Worm (Caenorhabditis elegans) whole organism, early embryonic: ENCODE data around the gene tag-294.

Source experiments
- B0310.2 ChIP-seq: sonication (generic microtip); optimal IDR thresholded peaks from 2 replicates; lab custom pipeline; 2016; ENCODE audit warnings: mild to moderate bottlenecking, missing genetic modification characterization, missing compliant biosample characterization
- F13C5.2 ChIP-seq: sonication (generic microtip); optimal IDR thresholded peaks from 2 replicates; lab custom pipeline; 2017; ENCODE audit warnings: mild to moderate bottlenecking, missing genetic modification characterization, inconsistent platforms, missing compliant biosample characterization
- aly-1 ChIP-seq: sonication (generic microtip); optimal IDR thresholded peaks from 2 replicates; lab custom pipeline; 2016; ENCODE audit warnings: missing genetic modification characterization, missing compliant biosample characterization
- ama-1 ChIP-seq: fragments of 150-350 bp; optimal IDR thresholded peaks from 2 replicates; lab custom pipeline; 2014
- ceh-13 ChIP-seq: fragments of 200-800 bp; sonication (Bioruptor generic); optimal IDR thresholded peaks from 2 replicates; lab custom pipeline; 2018; ENCODE audit warnings: mild to moderate bottlenecking, missing genetic modification characterization, missing compliant biosample characterization
- ceh-36 ChIP-seq: sonication (generic microtip); optimal IDR thresholded peaks from 2 replicates; lab custom pipeline; 2016; ENCODE audit warnings: missing genetic modification characterization, inconsistent platforms, missing compliant biosample characterization
- ets-7 ChIP-seq: sonication (generic microtip); optimal IDR thresholded peaks from 2 replicates; lab custom pipeline; 2016; ENCODE audit warnings: missing genotype, missing genetic modification characterization, missing compliant biosample characterization
- flt-1 ChIP-seq: fragments of 200-800 bp; sonication (Bioruptor generic); IDR thresholded peaks from 2 replicates; pipeline ENCODE4 v1.3.6; 2022; ENCODE audit warnings: missing genetic modification characterization, missing compliant biosample characterization
- hmbx-1 ChIP-seq: sonication (generic microtip); optimal IDR thresholded peaks from 2 replicates; lab custom pipeline; 2016; ENCODE audit warnings: mild to moderate bottlenecking, missing genetic modification characterization, missing compliant biosample characterization
- hmg-4 ChIP-seq: fragments of 200-800 bp; sonication (Bioruptor generic); optimal IDR thresholded peaks from 2 replicates; lab custom pipeline; 2018; ENCODE audit warnings: mild to moderate bottlenecking, missing genetic modification characterization, missing compliant biosample characterization
- hnd-1 ChIP-seq: sonication (generic microtip); optimal IDR thresholded peaks from 2 replicates; lab custom pipeline; 2016; ENCODE audit warnings: missing genetic modification characterization, missing compliant biosample characterization
- pes-1 ChIP-seq: fragments of 200-800 bp; sonication (Bioruptor generic); IDR thresholded peaks from 2 replicates; pipeline ENCODE4 v1.3.6; 2022; ENCODE audit warnings: missing genetic modification reagents, missing genetic modification characterization, missing compliant biosample characterization
- scrt-1 ChIP-seq: fragments of 200-800 bp; sonication (Bioruptor generic); IDR thresholded peaks from 2 replicates; pipeline ENCODE4 v1.3.6; 2022; ENCODE audit warnings: missing genetic modification characterization, missing compliant biosample characterization
- sea-1 ChIP-seq: fragments of 200-800 bp; sonication (Bioruptor generic); conservative IDR thresholded peaks from 2 replicates; pipeline ENCODE4 v1.3.6; 2022; ENCODE audit warnings: missing genetic modification characterization, missing compliant biosample characterization
- tbx-11 ChIP-seq: fragments of 200-800 bp; sonication (Bioruptor generic); IDR thresholded peaks from 2 replicates; pipeline ENCODE4 v1.3.6; 2022; ENCODE audit warnings: missing genetic modification characterization, missing compliant biosample characterization
- tbx-37 ChIP-seq: fragments of 200-800 bp; sonication (Bioruptor generic); conservative IDR thresholded peaks from 2 replicates; pipeline ENCODE4 v1.3.6; 2022; ENCODE audit warnings: missing genetic modification reagents, missing genetic modification characterization, missing compliant biosample characterization
- tra-4 ChIP-seq: sonication (generic microtip); optimal IDR thresholded peaks from 2 replicates; lab custom pipeline; 2017; ENCODE audit warnings: missing genetic modification characterization, missing compliant biosample characterization

Gene tag-294

DNA sequence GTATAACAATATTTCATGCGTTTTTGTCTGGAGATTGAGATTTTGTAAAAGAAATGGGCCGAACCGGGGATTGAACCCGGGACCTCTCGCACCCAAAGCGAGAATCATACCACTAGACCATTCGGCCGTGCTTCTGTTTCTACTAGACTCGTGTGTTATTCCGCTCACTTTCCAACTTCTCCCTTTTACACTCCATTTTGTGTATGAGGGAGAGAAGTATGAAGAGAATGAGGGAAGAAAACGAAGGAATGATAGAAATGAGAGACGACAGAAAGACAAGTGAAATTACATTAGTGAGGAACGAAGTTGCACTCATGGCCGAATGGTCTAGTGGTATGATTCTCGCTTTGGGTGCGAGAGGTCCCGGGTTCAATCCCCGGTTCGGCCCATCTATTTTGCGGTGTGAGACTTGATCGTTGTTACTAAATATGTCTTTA, 38.0 kb upstream of the tag-294 start:
- peak; percentile 88 for TF ChIP-seq hmg-4 (GFP tag; lab: Kevin White, UChicago)
- peak; percentile 21 for TF ChIP-seq hmbx-1 (tag; lab: Kevin White, UChicago)
- no peak for TF ChIP-seq ama-1 (lab: Kevin White, UChicago)
- peak; percentile 96 for TF ChIP-seq F13C5.2 (tag; lab: Kevin White, UChicago)
- TF ChIP-seq ceh-13 = peak; percentile 46
- TF ChIP-seq sea-1 (GFP tag; lab: Robert Waterston, UW) = peak; percentile 88
- peak; percentile 54 for TF ChIP-seq flt-1 (GFP tag; lab: Robert Waterston, UW)
- TF ChIP-seq scrt-1 (GFP tag; lab: Robert Waterston, UW) = peak; percentile 88
- peak; percentile 68 for TF ChIP-seq ceh-36 (tag; lab: Kevin White, UChicago)
- peak; percentile 39 for TF ChIP-seq aly-1 (tag; lab: Kevin White, UChicago)
- peak; percentile 66 for TF ChIP-seq B0310.2 (tag; lab: Kevin White, UChicago)
- TF ChIP-seq tra-4 (tag; lab: Kevin White, UChicago) = peak; percentile 24
- peak; percentile 60 for TF ChIP-seq ets-7 (tag; lab: Kevin White, UChicago)
- TF ChIP-seq tbx-11 = peak; percentile 89
- peak; percentile 84 for TF ChIP-seq hnd-1
- TF ChIP-seq tbx-37 = peak; percentile 76
- peak; percentile 85 for TF ChIP-seq pes-1 (GFP tag; lab: Robert Waterston, UW)

DNA sequence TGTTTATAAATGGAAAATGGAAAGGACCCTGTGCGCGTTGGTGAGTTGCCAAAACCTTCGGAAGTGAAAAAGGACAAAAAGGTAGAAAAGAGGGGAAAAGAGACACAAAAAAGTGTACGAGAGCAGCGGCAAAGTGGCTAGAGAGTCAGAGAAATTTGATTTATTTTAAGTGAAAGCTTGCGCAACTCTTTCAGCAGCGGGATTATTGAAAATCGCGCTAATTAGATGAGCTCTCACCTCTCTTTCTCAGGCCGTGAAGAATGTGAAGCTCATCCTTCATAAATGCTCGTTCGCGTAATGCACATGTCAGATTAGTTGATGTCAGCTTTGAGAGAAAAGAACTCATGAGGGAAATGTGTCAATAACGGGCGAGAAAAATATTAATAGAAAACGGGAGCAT, 36.0 kb upstream of the tag-294 start:
- TF ChIP-seq aly-1 (tag; lab: Kevin White, UChicago) = no peak
- TF ChIP-seq flt-1 (GFP tag; lab: Robert Waterston, UW) = no peak
- no peak for TF ChIP-seq hmbx-1 (tag; lab: Kevin White, UChicago)
- TF ChIP-seq hmg-4 (GFP tag; lab: Kevin White, UChicago) = no peak

DNA sequence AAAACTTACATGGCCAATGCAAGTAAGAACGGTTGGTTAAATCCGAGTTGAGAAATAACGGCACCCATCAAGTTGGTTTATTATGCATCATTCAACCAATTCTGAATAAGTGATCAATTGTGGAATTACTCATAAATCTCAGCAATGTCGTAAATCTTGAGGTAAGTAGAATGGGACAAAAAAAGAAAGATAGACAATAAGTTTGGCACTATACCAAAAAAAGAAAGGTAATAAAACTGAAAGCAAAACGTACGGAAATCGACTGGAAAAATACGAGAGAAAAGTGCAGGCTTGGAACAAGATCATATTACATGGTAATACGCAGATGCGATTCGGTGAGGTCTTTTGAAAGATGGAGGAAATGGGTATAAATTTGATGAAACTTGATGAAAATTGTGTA, 35.5 kb upstream of the tag-294 start, which contains the start of gene F46G11.4:
TSS of gene F46G11.4 (minus strand) at position 101 of the 400 bp plus-strand sequence.
- no peak for TF ChIP-seq hmbx-1 (tag; lab: Kevin White, UChicago)
- no peak for TF ChIP-seq ets-7 (tag; lab: Kevin White, UChicago)
- no peak for TF ChIP-seq ceh-13
- TF ChIP-seq tbx-37 = no peak
- no peak for TF ChIP-seq sea-1 (GFP tag; lab: Robert Waterston, UW)
- TF ChIP-seq flt-1 (GFP tag; lab: Robert Waterston, UW) = no peak
- no peak for TF ChIP-seq hmg-4 (GFP tag; lab: Kevin White, UChicago)
- no peak for TF ChIP-seq F13C5.2 (tag; lab: Kevin White, UChicago)
- TF ChIP-seq pes-1 (GFP tag; lab: Robert Waterston, UW) = no peak
- no peak for TF ChIP-seq ceh-36 (tag; lab: Kevin White, UChicago)

DNA sequence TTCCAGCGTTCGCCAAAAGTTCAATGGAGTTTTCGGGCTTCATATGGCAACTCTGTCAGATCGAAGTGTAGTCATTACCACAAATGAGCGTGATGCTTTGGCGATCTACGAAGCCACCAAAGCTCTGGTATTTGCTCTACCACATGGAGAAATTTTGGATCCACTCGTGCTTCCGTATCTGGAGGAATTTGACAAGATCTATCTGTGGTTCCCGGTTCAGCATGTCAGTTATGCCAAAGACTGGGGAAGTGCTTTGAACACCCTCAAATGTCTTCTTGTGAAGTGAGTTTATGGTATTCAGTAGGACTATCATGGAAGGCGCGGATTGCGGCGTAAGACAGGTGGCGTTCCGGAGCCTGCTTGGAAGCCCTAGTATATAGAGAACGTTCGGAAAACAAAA, 31.2 kb upstream of the tag-294 start:
- TF ChIP-seq ama-1 (lab: Kevin White, UChicago) = no peak

DNA sequence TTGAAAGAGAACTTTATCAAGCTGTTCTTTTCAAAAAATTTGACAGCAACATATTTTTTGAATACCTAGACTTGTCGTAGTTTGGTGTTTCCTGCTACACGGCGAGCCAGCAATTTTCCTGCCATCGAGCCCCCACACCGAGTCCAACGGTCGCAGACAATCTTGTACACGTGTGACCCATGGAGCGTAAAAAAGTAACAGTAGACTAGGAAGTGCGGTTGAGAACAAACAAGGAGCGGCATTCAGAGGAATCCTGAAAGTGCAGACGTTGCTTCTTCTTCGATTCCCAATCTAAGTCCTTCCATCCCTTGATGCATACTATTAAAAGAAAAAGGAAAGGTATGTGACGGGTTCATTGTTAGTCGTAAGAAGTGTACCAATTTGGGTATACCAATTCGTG, 27.7 kb upstream of the tag-294 start, which contains the start of gene twnk-1:
TSS of gene twnk-1 (plus strand) at position 301 of the 400 bp plus-strand sequence.
- TF ChIP-seq hmg-4 (GFP tag; lab: Kevin White, UChicago) (no peak), aly-1 (tag; lab: Kevin White, UChicago) (no peak), ama-1 (lab: Kevin White, UChicago) (no peak), flt-1 (GFP tag; lab: Robert Waterston, UW) (no peak), ceh-13 (no peak), pes-1 (GFP tag; lab: Robert Waterston, UW) (no peak), hnd-1 (no peak), B0310.2 (tag; lab: Kevin White, UChicago) (no peak), tbx-37 (no peak), ets-7 (tag; lab: Kevin White, UChicago) (no peak), F13C5.2 (tag; lab: Kevin White, UChicago) (no peak), scrt-1 (GFP tag; lab: Robert Waterston, UW) (no peak), sea-1 (GFP tag; lab: Robert Waterston, UW) (no peak), hmbx-1 (tag; lab: Kevin White, UChicago) (no peak), ceh-36 (tag; lab: Kevin White, UChicago) (no peak), tbx-11 (no peak)

DNA sequence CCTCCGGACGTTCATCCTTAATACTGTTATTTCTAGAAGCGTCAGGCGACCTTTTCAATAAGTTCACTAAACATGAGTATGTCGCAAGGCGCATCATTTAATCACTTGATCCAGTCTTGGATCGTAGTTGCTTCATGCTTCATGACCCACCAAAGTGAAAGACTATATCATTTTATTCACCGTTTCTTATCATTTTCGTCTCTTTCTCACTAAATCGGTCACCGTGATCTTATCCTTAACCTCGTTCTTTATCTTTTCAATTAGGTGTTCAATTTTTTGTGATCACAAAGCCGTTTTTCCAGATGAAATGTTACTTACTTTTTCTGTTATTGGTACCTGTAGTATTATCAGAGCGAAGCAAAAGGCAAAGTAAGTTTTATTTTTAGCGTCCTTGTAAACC, 24.7 kb upstream of the tag-294 start, which contains the start of gene F46G11.2:
TSS of gene F46G11.2 (plus strand) at position 301 of the 400 bp plus-strand sequence.
- TF ChIP-seq sea-1 (GFP tag; lab: Robert Waterston, UW) = no peak
- no peak for TF ChIP-seq ets-7 (tag; lab: Kevin White, UChicago)
- no peak for TF ChIP-seq B0310.2 (tag; lab: Kevin White, UChicago)

DNA sequence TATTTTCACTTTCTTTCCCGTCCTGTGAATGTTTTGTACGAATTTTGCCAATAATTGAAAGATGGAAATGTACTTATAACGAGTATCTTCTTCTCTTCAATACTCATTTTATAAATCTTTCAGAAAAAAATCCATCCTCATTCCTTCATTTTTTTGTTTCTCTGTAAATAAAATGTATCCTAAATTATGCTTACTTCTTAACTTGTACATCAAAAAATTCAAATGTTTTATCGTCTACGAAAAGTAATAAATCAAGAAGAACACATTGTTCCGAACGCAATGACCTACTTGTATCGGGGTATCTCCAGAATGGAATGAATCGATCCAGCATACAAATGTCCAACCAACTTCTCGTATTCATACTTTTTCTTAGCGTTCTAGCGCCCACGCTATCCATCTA, 23.0 kb upstream of the tag-294 start, which contains the start of gene F46G11.6:
TSS of gene F46G11.6 (plus strand) at position 301 of the 400 bp plus-strand sequence.
- TF ChIP-seq aly-1 (tag; lab: Kevin White, UChicago) (no peak), ceh-13 (no peak), ets-7 (tag; lab: Kevin White, UChicago) (no peak), hnd-1 (no peak), ceh-36 (tag; lab: Kevin White, UChicago) (no peak), tbx-11 (no peak)

DNA sequence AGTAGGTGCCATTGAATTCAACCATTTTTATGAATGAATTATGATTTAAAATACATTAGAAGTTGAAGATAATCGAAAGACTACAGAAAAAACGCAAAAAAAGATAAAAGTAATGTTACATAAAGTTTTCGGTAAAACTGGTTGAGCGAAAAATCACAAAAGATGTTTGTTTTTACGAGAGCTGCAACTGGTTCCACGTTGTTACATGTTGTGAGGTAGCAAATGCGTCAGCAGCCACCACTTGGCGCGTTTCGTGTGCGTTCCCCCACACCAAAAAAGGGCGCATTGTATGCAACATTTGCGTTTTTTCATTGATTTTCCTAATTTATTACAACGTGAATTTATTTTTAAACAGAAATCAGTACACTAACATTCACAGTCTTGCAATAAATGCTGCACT, 19.0 kb upstream of the tag-294 start, which contains the start of gene gakh-1:
TSS of gene gakh-1 (plus strand) at position 347 of the 400 bp plus-strand sequence.
- no peak for TF ChIP-seq sea-1 (GFP tag; lab: Robert Waterston, UW)
- no peak for TF ChIP-seq tbx-37
- no peak for TF ChIP-seq ceh-13
- TF ChIP-seq tra-4 (tag; lab: Kevin White, UChicago) = no peak
- no peak for TF ChIP-seq ceh-36 (tag; lab: Kevin White, UChicago)
- TF ChIP-seq F13C5.2 (tag; lab: Kevin White, UChicago) = no peak
- no peak for TF ChIP-seq hnd-1
- no peak for TF ChIP-seq scrt-1 (GFP tag; lab: Robert Waterston, UW)
- no peak for TF ChIP-seq aly-1 (tag; lab: Kevin White, UChicago)
- TF ChIP-seq hmg-4 (GFP tag; lab: Kevin White, UChicago) = no peak
- TF ChIP-seq pes-1 (GFP tag; lab: Robert Waterston, UW) = no peak
- TF ChIP-seq ets-7 (tag; lab: Kevin White, UChicago) = no peak
- no peak for TF ChIP-seq B0310.2 (tag; lab: Kevin White, UChicago)
- TF ChIP-seq tbx-11 = no peak
- TF ChIP-seq hmbx-1 (tag; lab: Kevin White, UChicago) = no peak
- TF ChIP-seq ama-1 (lab: Kevin White, UChicago) = no peak
- TF ChIP-seq flt-1 (GFP tag; lab: Robert Waterston, UW) = no peak
